Worm (Caenorhabditis elegans) whole organism, early embryonic: ENCODE data around the gene gad-2.

Experiments
- B0310.2 ChIP-seq: sonication (generic microtip); optimal IDR thresholded peaks from 2 replicates; lab custom pipeline; 2016; ENCODE audit warnings: mild to moderate bottlenecking, missing genetic modification characterization, missing compliant biosample characterization
- F13C5.2 ChIP-seq: sonication (generic microtip); optimal IDR thresholded peaks from 2 replicates; lab custom pipeline; 2017; ENCODE audit warnings: mild to moderate bottlenecking, missing genetic modification characterization, inconsistent platforms, missing compliant biosample characterization
- aly-1 ChIP-seq: sonication (generic microtip); optimal IDR thresholded peaks from 2 replicates; lab custom pipeline; 2016; ENCODE audit warnings: missing genetic modification characterization, missing compliant biosample characterization
- ama-1 ChIP-seq: fragments of 150-350 bp; optimal IDR thresholded peaks from 2 replicates; lab custom pipeline; 2014
- ceh-13 ChIP-seq: fragments of 200-800 bp; sonication (Bioruptor generic); optimal IDR thresholded peaks from 2 replicates; lab custom pipeline; 2018; ENCODE audit warnings: mild to moderate bottlenecking, missing genetic modification characterization, missing compliant biosample characterization
- ceh-36 ChIP-seq: sonication (generic microtip); optimal IDR thresholded peaks from 2 replicates; lab custom pipeline; 2016; ENCODE audit warnings: missing genetic modification characterization, inconsistent platforms, missing compliant biosample characterization
- ets-7 ChIP-seq: sonication (generic microtip); optimal IDR thresholded peaks from 2 replicates; lab custom pipeline; 2016; ENCODE audit warnings: missing genotype, missing genetic modification characterization, missing compliant biosample characterization
- flt-1 ChIP-seq: fragments of 200-800 bp; sonication (Bioruptor generic); IDR thresholded peaks from 2 replicates; pipeline ENCODE4 v1.3.6; 2022; ENCODE audit warnings: missing genetic modification characterization, missing compliant biosample characterization
- hmbx-1 ChIP-seq: sonication (generic microtip); optimal IDR thresholded peaks from 2 replicates; lab custom pipeline; 2016; ENCODE audit warnings: mild to moderate bottlenecking, missing genetic modification characterization, missing compliant biosample characterization
- hmg-4 ChIP-seq: fragments of 200-800 bp; sonication (Bioruptor generic); optimal IDR thresholded peaks from 2 replicates; lab custom pipeline; 2018; ENCODE audit warnings: mild to moderate bottlenecking, missing genetic modification characterization, missing compliant biosample characterization
- hnd-1 ChIP-seq: sonication (generic microtip); optimal IDR thresholded peaks from 2 replicates; lab custom pipeline; 2016; ENCODE audit warnings: missing genetic modification characterization, missing compliant biosample characterization
- pes-1 ChIP-seq: fragments of 200-800 bp; sonication (Bioruptor generic); IDR thresholded peaks from 2 replicates; pipeline ENCODE4 v1.3.6; 2022; ENCODE audit warnings: missing genetic modification reagents, missing genetic modification characterization, missing compliant biosample characterization
- scrt-1 ChIP-seq: fragments of 200-800 bp; sonication (Bioruptor generic); IDR thresholded peaks from 2 replicates; pipeline ENCODE4 v1.3.6; 2022; ENCODE audit warnings: missing genetic modification characterization, missing compliant biosample characterization
- sea-1 ChIP-seq: fragments of 200-800 bp; sonication (Bioruptor generic); conservative IDR thresholded peaks from 2 replicates; pipeline ENCODE4 v1.3.6; 2022; ENCODE audit warnings: missing genetic modification characterization, missing compliant biosample characterization
- tbx-11 ChIP-seq: fragments of 200-800 bp; sonication (Bioruptor generic); IDR thresholded peaks from 2 replicates; pipeline ENCODE4 v1.3.6; 2022; ENCODE audit warnings: missing genetic modification characterization, missing compliant biosample characterization
- tbx-37 ChIP-seq: fragments of 200-800 bp; sonication (Bioruptor generic); conservative IDR thresholded peaks from 2 replicates; pipeline ENCODE4 v1.3.6; 2022; ENCODE audit warnings: missing genetic modification reagents, missing genetic modification characterization, missing compliant biosample characterization
- tra-4 ChIP-seq: sonication (generic microtip); optimal IDR thresholded peaks from 2 replicates; lab custom pipeline; 2017; ENCODE audit warnings: missing genetic modification characterization, missing compliant biosample characterization

The gad-2 gene

DNA sequence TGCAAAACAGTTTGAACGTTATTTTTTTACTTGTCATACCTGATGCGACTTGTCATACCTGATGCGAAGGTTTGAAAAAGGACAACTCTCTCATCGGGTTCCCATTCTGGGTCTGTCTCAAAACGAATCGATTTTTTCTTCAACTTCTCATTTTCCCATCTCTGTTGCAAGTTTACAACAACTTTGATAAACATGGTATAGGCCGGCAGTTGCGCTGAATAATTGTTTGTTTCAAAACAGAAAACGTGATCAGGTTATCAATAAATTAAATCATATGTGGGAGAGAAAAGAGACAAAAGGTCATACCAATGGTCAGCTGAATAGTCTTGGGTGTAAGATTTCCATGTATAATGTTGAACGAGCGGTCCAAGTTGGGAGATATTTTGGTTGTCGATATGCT lies 43.6 kb downstream of the gad-2 start:
- TF ChIP-seq ama-1 (no peak), hmg-4 (no peak), ceh-36 (tag; lab: Kevin White, UChicago) (no peak), B0310.2 (tag; lab: Kevin White, UChicago) (no peak), hmbx-1 (tag; lab: Kevin White, UChicago) (no peak)

DNA sequence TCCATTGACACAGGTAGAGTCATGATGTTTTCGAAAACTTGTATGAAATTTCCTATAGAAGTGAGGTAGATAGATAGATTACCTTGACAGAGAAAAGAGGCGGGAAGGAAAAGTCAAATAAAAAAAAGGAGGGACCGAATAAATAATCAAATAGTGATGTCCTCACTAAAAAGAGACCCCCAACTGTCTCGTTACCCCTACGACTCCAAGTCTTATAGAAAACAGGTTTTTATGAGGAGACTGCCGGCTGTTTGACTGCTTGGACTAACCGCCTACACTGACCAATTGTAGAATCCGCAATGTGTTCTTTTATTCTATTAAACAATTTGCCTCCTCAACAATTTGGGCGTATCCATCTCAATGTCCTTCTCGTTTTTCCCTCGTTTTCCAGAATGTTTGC lies 44.7 kb downstream of the gad-2 start, which contains the start of gene C01C10.2:
TSS of gene C01C10.2 (minus strand) at position 170 of the 400 bp plus-strand sequence.
- TF ChIP-seq tbx-11 (GFP tag; lab: Robert Waterston, UW) (no peak), F13C5.2 (tag; lab: Kevin White, UChicago) (no peak), ets-7 (tag; lab: Kevin White, UChicago) (no peak), B0310.2 (tag; lab: Kevin White, UChicago) (no peak), pes-1 (GFP tag; lab: Robert Waterston, UW) (no peak), tbx-37 (no peak)

DNA sequence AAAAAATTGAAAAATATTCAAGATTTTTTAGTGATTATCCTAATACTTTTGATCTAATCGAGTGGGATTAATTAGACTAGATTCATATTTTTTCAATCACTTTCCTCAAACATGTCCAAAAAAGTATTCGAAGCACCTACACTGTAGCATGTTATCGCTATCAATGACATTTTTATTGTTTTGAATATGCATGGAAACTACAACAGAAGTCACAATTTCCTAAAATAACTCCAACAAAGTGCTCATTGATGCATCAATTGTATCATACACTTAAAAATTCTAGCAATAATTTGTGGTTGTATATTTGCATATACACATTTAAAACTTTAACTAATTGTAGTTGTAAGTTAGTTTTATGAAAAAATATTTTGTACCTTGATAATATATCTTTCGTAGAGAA lies 46.8 kb downstream of the gad-2 start:
- TF ChIP-seq B0310.2 (tag; lab: Kevin White, UChicago) (no peak), hmbx-1 (tag; lab: Kevin White, UChicago) (no peak), scrt-1 (GFP tag; lab: Robert Waterston, UW) (no peak)

DNA sequence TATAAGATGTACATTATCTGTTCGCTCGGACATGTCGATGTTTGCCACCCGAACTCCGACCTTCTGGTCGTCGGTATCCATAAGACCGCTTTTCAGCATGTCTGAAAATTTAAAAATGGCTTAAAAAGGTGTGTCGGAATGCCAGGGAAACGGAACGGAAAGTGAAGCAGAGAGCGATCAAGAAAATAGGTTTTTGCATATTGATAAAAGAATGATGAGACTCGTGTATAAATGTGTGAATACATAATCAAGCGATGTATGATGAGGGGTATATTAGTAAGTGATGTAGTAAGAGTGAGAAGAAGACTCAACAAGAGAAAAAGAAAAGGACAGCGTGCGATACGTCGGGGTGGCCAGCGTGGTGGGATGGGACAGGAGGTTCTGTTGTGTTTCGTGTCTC lies 49.2 kb downstream of the gad-2 start, which contains the start of gene acl-12:
TSS of gene acl-12 (minus strand) at position 101 of the 400 bp plus-strand sequence.
- TF ChIP-seq scrt-1 (GFP tag; lab: Robert Waterston, UW) = no peak
- TF ChIP-seq hmbx-1 (tag; lab: Kevin White, UChicago) = no peak
- TF ChIP-seq hnd-1 (tag; lab: Kevin White, UChicago) = no peak
- no peak for TF ChIP-seq tbx-11 (GFP tag; lab: Robert Waterston, UW)
- TF ChIP-seq B0310.2 (tag; lab: Kevin White, UChicago) = no peak
- TF ChIP-seq F13C5.2 (tag; lab: Kevin White, UChicago) = no peak
- TF ChIP-seq flt-1 = no peak
- TF ChIP-seq hmg-4 = no peak
- no peak for TF ChIP-seq ceh-13
- no peak for TF ChIP-seq aly-1 (tag; lab: Kevin White, UChicago)
- no peak for TF ChIP-seq ets-7 (tag; lab: Kevin White, UChicago)
- no peak for TF ChIP-seq pes-1 (GFP tag; lab: Robert Waterston, UW)
- TF ChIP-seq tra-4 (tag; lab: Kevin White, UChicago) = no peak
- no peak for TF ChIP-seq sea-1 (GFP tag; lab: Robert Waterston, UW)
- no peak for TF ChIP-seq tbx-37
- TF ChIP-seq ama-1 = no peak
- no peak for TF ChIP-seq ceh-36 (tag; lab: Kevin White, UChicago)
